Fruit fly (Drosophila melanogaster) whole organism, embryonic: ENCODE results near the gene CG9664.

Experiments
- Atf6 ChIP-seq: fragments of 200-800 bp; sonication (Bioruptor generic); IDR thresholded peaks from 2 replicates; pipeline ENCODE4 v1.3.6; 2022; ENCODE audit warnings: missing biosample characterization, missing genetic modification characterization
- Awh ChIP-seq: fragments of 200-800 bp; sonication (Bioruptor generic); IDR thresholded peaks from 2 replicates; pipeline ENCODE4, ENCODE4 v1.3.6; 2022; ENCODE audit warnings: missing biosample characterization, missing genetic modification characterization
- C15 ChIP-seq: fragments of 200-800 bp; sonication (Bioruptor generic); IDR thresholded peaks from 3 replicates; pipeline ENCODE4 v1.3.6; 2022; ENCODE audit warnings: missing biosample characterization, missing genetic modification characterization
- CG10274 ChIP-seq: fragments of 200-800 bp; sonication (Bioruptor generic); optimal IDR thresholded peaks from 3 replicates; lab custom pipeline; 2017; ENCODE audit warnings: missing biosample characterization, mild to moderate bottlenecking, missing genetic modification characterization
- CG10543 ChIP-seq: fragments of 200-800 bp; sonication (Bioruptor generic); optimal IDR thresholded peaks from 3 replicates; lab custom pipeline; 2017; ENCODE audit warnings: missing biosample characterization, mild to moderate bottlenecking, missing genetic modification characterization, moderate library complexity
- CG10565 ChIP-seq: fragments of 200-800 bp; sonication (Bioruptor generic); optimal IDR thresholded peaks from 3 replicates; lab custom pipeline; 2016; ENCODE audit warnings: missing biosample characterization, mild to moderate bottlenecking, missing genetic modification characterization
- CG11093 ChIP-seq: fragments of 200-800 bp; sonication (Bioruptor generic); IDR thresholded peaks from 3 replicates; pipeline ENCODE4 v1.3.6; 2022; ENCODE audit warnings: missing biosample characterization, missing genetic modification characterization
- CG12769 ChIP-seq: fragments of 200-800 bp; sonication (Bioruptor generic); optimal IDR thresholded peaks from 2 replicates; lab custom pipeline; 2019; ENCODE audit warnings: missing biosample characterization, mild to moderate bottlenecking, missing genetic modification characterization, moderate library complexity
- CG15011 ChIP-seq: fragments of 200-800 bp; sonication (Bioruptor generic); optimal IDR thresholded peaks from 3 replicates; lab custom pipeline; 2018; ENCODE audit warnings: missing biosample characterization, mild to moderate bottlenecking, missing genetic modification characterization
- CG15696 ChIP-seq: fragments of 200-800 bp; sonication (Bioruptor generic); optimal IDR thresholded peaks from 2 replicates; lab custom pipeline; 2019; ENCODE audit warnings: missing biosample characterization, mild to moderate bottlenecking, missing genetic modification characterization, moderate library complexity
- CG2120 ChIP-seq: fragments of 200-800 bp; sonication (Bioruptor generic); optimal IDR thresholded peaks from 3 replicates; lab custom pipeline; 2016; ENCODE audit warnings: missing biosample characterization, missing genetic modification characterization
- CG34224 ChIP-seq: fragments of 200-800 bp; sonication (Bioruptor generic); IDR thresholded peaks from 3 replicates; pipeline ENCODE4 v1.3.6; 2022; ENCODE audit warnings: missing biosample characterization, missing genetic modification characterization; ENCODE audit not compliant: partially characterized antibody
- CG4617 ChIP-seq: fragments of 200-800 bp; sonication (Bioruptor generic); optimal IDR thresholded peaks from 3 replicates; lab custom pipeline; 2016; ENCODE audit warnings: missing biosample characterization, missing genetic modification characterization, borderline replicate concordance
- CG5953 ChIP-seq: fragments of 200-800 bp; sonication (Bioruptor generic); IDR thresholded peaks from 2 replicates; pipeline ENCODE4 v1.3.6; 2022; ENCODE audit warnings: missing biosample characterization, missing genetic modification characterization
- CG6813 ChIP-seq: fragments of 200-800 bp; sonication (Bioruptor generic); optimal IDR thresholded peaks from 2 replicates; lab custom pipeline; 2017; ENCODE audit warnings: missing biosample characterization, missing genetic modification characterization, mild to moderate bottlenecking, moderate library complexity, missing genetic modification reagents
- CG7357 ChIP-seq: fragments of 200-800 bp; sonication (Bioruptor generic); IDR thresholded peaks from 3 replicates; pipeline ENCODE4 v1.3.6; 2022; ENCODE audit warnings: missing biosample characterization, missing genetic modification characterization
- CG7556 ChIP-seq: fragments of 200-800 bp; sonication (Bioruptor generic); optimal IDR thresholded peaks from 2 replicates; lab custom pipeline; 2017; ENCODE audit warnings: missing biosample characterization, mild to moderate bottlenecking, missing genetic modification characterization
- CrebB ChIP-seq: fragments of 200-800 bp; sonication (Bioruptor generic); optimal IDR thresholded peaks from 3 replicates; lab custom pipeline; 2018; ENCODE audit warnings: missing biosample characterization, mild to moderate bottlenecking, missing genetic modification characterization
- Ets65A ChIP-seq: fragments of 200-800 bp; sonication (Bioruptor generic); peaks from one replicate; lab custom pipeline; 2016; ENCODE audit warnings: missing biosample characterization, missing genetic modification characterization
- Fer2 ChIP-seq: fragments of 200-800 bp; sonication (Bioruptor generic); optimal IDR thresholded peaks from 2 replicates; lab custom pipeline; 2018; ENCODE audit warnings: missing biosample characterization, mild to moderate bottlenecking, missing genetic modification characterization, moderate library complexity
- HHEX ChIP-seq: fragments of 200-800 bp; sonication (Bioruptor generic); optimal IDR thresholded peaks from 3 replicates; lab custom pipeline; 2017; ENCODE audit warnings: missing biosample characterization, mild to moderate bottlenecking, missing genetic modification characterization, missing genetic modification reagents
- Kr ChIP-seq: fragments of 200-800 bp; sonication (Bioruptor generic); optimal IDR thresholded peaks from 2 replicates; lab custom pipeline; 2017; ENCODE audit warnings: missing biosample characterization, mild to moderate bottlenecking, missing genetic modification characterization
- Max ChIP-seq: fragments of 200-800 bp; sonication (Bioruptor generic); optimal IDR thresholded peaks from 2 replicates; lab custom pipeline; 2016; ENCODE audit warnings: missing biosample characterization, mild to moderate bottlenecking, missing genetic modification characterization
- Med ChIP-seq: fragments of 200-800 bp; sonication (Bioruptor generic); peaks from one replicate; lab custom pipeline; 2016; ENCODE audit warnings: missing biosample characterization, missing genetic modification characterization, mild to moderate bottlenecking, inconsistent platforms, moderate library complexity
- Nf-YC ChIP-seq: fragments of 200-800 bp; optimal IDR thresholded peaks from 3 replicates; lab custom pipeline; 2019; ENCODE audit warnings: missing biosample characterization, mild to moderate bottlenecking, missing genetic modification characterization, moderate library complexity
- NfI ChIP-seq: fragments of 200-800 bp; sonication (Bioruptor generic); optimal IDR thresholded peaks from 3 replicates; lab custom pipeline; 2018; ENCODE audit warnings: missing biosample characterization, mild to moderate bottlenecking, missing genetic modification characterization, moderate library complexity
- Oaz ChIP-seq: fragments of 200-800 bp; sonication (Bioruptor generic); IDR thresholded peaks from 2 replicates; pipeline ENCODE4 v1.3.6; 2022; ENCODE audit warnings: missing biosample characterization, missing genetic modification characterization
- Oli ChIP-seq: fragments of 200-800 bp; sonication (Bioruptor generic); optimal IDR thresholded peaks from 2 replicates; lab custom pipeline; 2018; ENCODE audit warnings: missing biosample characterization, mild to moderate bottlenecking, missing genetic modification characterization, moderate library complexity
- Pdp1 ChIP-seq, 2 experiments: fragments of 200-800 bp; sonication (Bioruptor generic); optimal IDR thresholded peaks; 3 replicates each; lab custom pipeline; 2016; ENCODE audit warnings: missing biosample characterization in 2 of 2, missing genetic modification characterization in 2 of 2, mild to moderate bottlenecking in 1 of 2, moderate library complexity in 1 of 2
- Poxn ChIP-seq: fragments of 200-800 bp; sonication (Bioruptor generic); IDR thresholded peaks from 2 replicates; pipeline ENCODE4 v1.3.6; 2022; ENCODE audit warnings: missing biosample characterization, missing genetic modification characterization
- Sry-δ ChIP-seq: fragments of 200-800 bp; sonication (Bioruptor generic); optimal IDR thresholded peaks from 2 replicates; lab custom pipeline; 2016; ENCODE audit warnings: missing biosample characterization, missing genetic modification characterization
- al ChIP-seq: fragments of 200-800 bp; sonication (Bioruptor generic); IDR thresholded peaks from 2 replicates; pipeline ENCODE4 v1.3.6; 2022; ENCODE audit warnings: missing biosample characterization, missing genetic modification characterization
- chinmo ChIP-seq: fragments of 200-800 bp; sonication (Bioruptor generic); IDR thresholded peaks from 4 replicates; pipeline ENCODE4 v1.3.6; 2022; ENCODE audit warnings: missing biosample characterization, missing genetic modification characterization; ENCODE audit not compliant: partially characterized antibody
- ci ChIP-seq: fragments of 200-800 bp; sonication (Bioruptor generic); IDR thresholded peaks from 3 replicates; pipeline ENCODE4 v1.3.6; 2022; ENCODE audit warnings: missing biosample characterization, missing genetic modification characterization
- croc ChIP-seq: fragments of 200-800 bp; sonication (Bioruptor generic); conservative IDR thresholded peaks from 3 replicates; pipeline ENCODE4 v1.3.6; 2022; ENCODE audit warnings: missing biosample characterization, missing genetic modification characterization
- cwo ChIP-seq: fragments of 200-800 bp; sonication (Bioruptor generic); optimal IDR thresholded peaks from 3 replicates; lab custom pipeline; 2017; ENCODE audit warnings: missing biosample characterization, missing genetic modification characterization, mild to moderate bottlenecking, moderate library complexity, missing genetic modification reagents
- eve ChIP-seq, 2 experiments: fragments of >200 bp; optimal IDR thresholded peaks; 2 replicates each; lab custom pipeline; 2017; ENCODE audit warnings: missing biosample characterization in 2 of 2, missing genetic modification characterization in 2 of 2
- exex ChIP-seq: fragments of 200-800 bp; sonication (Bioruptor generic); optimal IDR thresholded peaks from 4 replicates; lab custom pipeline; 2018; ENCODE audit warnings: missing biosample characterization, mild to moderate bottlenecking, missing genetic modification characterization, moderate library complexity
- eyg ChIP-seq: fragments of 200-800 bp; sonication (Bioruptor generic); optimal IDR thresholded peaks from 3 replicates; lab custom pipeline; 2016; ENCODE audit warnings: missing biosample characterization, missing genetic modification characterization
- insv ChIP-seq, 2 experiments: fragments of 200-800 bp; sonication (Bioruptor generic); optimal IDR thresholded peaks; 3 replicates each; lab custom pipeline; 2016 to 2018; ENCODE audit warnings: missing biosample characterization in 2 of 2, missing genetic modification characterization in 2 of 2
- lab ChIP-seq: fragments of 200-800 bp; sonication (Bioruptor generic); optimal IDR thresholded peaks from 3 replicates; lab custom pipeline; 2017; ENCODE audit warnings: missing biosample characterization, missing genetic modification characterization, mild to moderate bottlenecking, moderate library complexity, missing genetic modification reagents
- mirr ChIP-seq: fragments of 200-800 bp; sonication (Bioruptor generic); optimal IDR thresholded peaks from 3 replicates; lab custom pipeline; 2018; ENCODE audit warnings: missing biosample characterization, mild to moderate bottlenecking, missing genetic modification characterization
- pfk ChIP-seq: fragments of 200-800 bp; sonication (Bioruptor generic); optimal IDR thresholded peaks from 2 replicates; lab custom pipeline; 2018; ENCODE audit warnings: missing biosample characterization, mild to moderate bottlenecking, missing genetic modification characterization, moderate library complexity
- salm ChIP-seq: fragments of 200-800 bp; sonication (Bioruptor generic); optimal IDR thresholded peaks from 2 replicates; lab custom pipeline; 2018; ENCODE audit warnings: missing biosample characterization, mild to moderate bottlenecking, missing genetic modification characterization
- schlank ChIP-seq: fragments of 200-800 bp; sonication (Bioruptor generic); optimal IDR thresholded peaks from 2 replicates; lab custom pipeline; 2018; ENCODE audit warnings: missing biosample characterization, mild to moderate bottlenecking, missing genetic modification characterization
- sug ChIP-seq: fragments of 200-800 bp; optimal IDR thresholded peaks from 2 replicates; lab custom pipeline; 2019; ENCODE audit warnings: missing biosample characterization, mild to moderate bottlenecking, missing genetic modification characterization, moderate library complexity
- tna ChIP-seq: fragments of 200-800 bp; sonication (Bioruptor generic); IDR thresholded peaks from 2 replicates; pipeline ENCODE4 v1.3.6; 2022; ENCODE audit warnings: missing biosample characterization, missing genetic modification characterization; ENCODE audit not compliant: partially characterized antibody
- vnd ChIP-seq: fragments of 200-800 bp; sonication (Bioruptor generic); IDR thresholded peaks from 3 replicates; pipeline ENCODE4 v1.3.6; 2022; ENCODE audit warnings: missing biosample characterization, missing genetic modification characterization; ENCODE audit not compliant: partially characterized antibody

Gene CG9664

dm6 chr2L:3299803-3300202 is 5.3 kb upstream of the CG9664 start (continued):
- TF ChIP-seq Kr (GFP tag; lab: Kevin White, UChicago) (no peak), Nf-YC (tag; lab: Kevin White, UChicago) (peak; percentile 68), CG2120 (GFP tag; lab: Kevin White, UChicago) (no peak), NfI (GFP tag; lab: Kevin White, UChicago) (no peak), tna (no peak), CG10565 (no peak), al (GFP tag; lab: Robert Waterston, UW) (no peak), Oli (tag; lab: Kevin White, UChicago) (no peak), CG15696 (tag; lab: Kevin White, UChicago) (no peak)

- TF ChIP-seq CG4617 (no peak), CG12769 (tag; lab: Kevin White, UChicago) (peak; percentile 14), sug (tag; lab: Kevin White, UChicago) (peak; percentile 11), Pdp1 (GFP tag; optimal IDR thresholded peaks at IDR 0.05; lab: Kevin White, UChicago) (peak in 1 of 2 experiments; percentile 15), ci (GFP tag; lab: Robert Waterston, UW) (0 out of 3 replicates have a peak, but pooled peaks have one; percentile 19), salm (tag; lab: Kevin White, UChicago) (peak; percentile 27), lab (peak; percentile 5), mirr (GFP tag; lab: Kevin White, UChicago) (peak; percentile 81), CG10274 (no peak), Awh (no peak), cwo (GFP tag; lab: Kevin White, UChicago) (peak; percentile 10), exex (peak; percentile 75)
- TF ChIP-seq, all 482 proteins: peak for 9
Observed at dm6 chr2L:3299142-3299541, 4.6 kb upstream of the CG9664 start.

DNA sequence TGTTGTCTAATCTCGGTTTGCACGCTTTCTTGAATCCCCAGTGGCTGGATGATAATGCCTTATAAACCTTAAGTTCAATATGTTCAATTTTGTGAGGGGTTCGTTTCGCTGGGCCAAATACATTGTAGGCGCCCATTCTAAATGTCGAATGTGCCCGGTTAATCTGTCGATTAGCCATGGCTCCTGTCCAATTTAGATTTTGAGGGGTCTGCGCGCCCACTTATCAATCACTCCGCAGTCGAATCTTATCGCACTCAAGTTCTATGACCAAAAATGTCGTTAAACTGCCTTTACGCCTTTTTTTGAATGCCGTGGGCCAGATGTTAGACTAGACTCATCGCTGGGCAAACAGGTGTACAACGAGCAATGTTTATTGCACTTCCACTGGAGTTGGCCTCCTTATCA is 3.6 kb upstream of the CG9664 start:
- TF ChIP-seq CG7556 (GFP tag; lab: Kevin White, UChicago) (no peak), exex (peak; percentile 99), CG34224 (GFP tag; lab: Robert Waterston, UW) (no peak), CG7357 (no peak), schlank (tag; lab: Kevin White, UChicago) (no peak), eyg (GFP tag; lab: Kevin White, UChicago) (no peak), Ets65A (GFP tag; lab: Kevin White, UChicago) (no peak), Atf6 (GFP tag; lab: Robert Waterston, UW) (no peak), chinmo (GFP tag; lab: Robert Waterston, UW) (0 out of 4 replicates have a peak, but pooled peaks have one; percentile 58), pfk (no peak), cwo (GFP tag; lab: Kevin White, UChicago) (peak; percentile 49), Fer2 (no peak), Oaz (GFP tag; lab: Robert Waterston, UW) (no peak), CG15011 (GFP tag; lab: Kevin White, UChicago) (no peak), croc (GFP tag; lab: Robert Waterston, UW) (no peak), CG6813 (GFP tag; lab: Kevin White, UChicago) (peak; percentile 1), Max (GFP tag; lab: Kevin White, UChicago) (no peak), CG10543 (GFP tag; lab: Kevin White, UChicago) (peak; percentile 55), CrebB (no peak), HHEX (no peak), eve (GFP tag; optimal IDR thresholded peaks at IDR 0.05; lab: Kevin White, UChicago) (no peak), CG11093 (GFP tag; lab: Robert Waterston, UW) (no peak), insv (GFP tag; optimal IDR thresholded peaks at IDR 0.05; lab: Kevin White, UChicago) (no peak), CG5953 (GFP tag; lab: Robert Waterston, UW) (no peak), Med (GFP tag; lab: Kevin White, UChicago) (peak; percentile 49), vnd (GFP tag; lab: Robert Waterston, UW) (no peak), Poxn (GFP tag; lab: Robert Waterston, UW) (no peak), Sry-δ (GFP tag; lab: Kevin White, UChicago) (no peak), C15 (GFP tag; lab: Robert Waterston, UW) (no peak)
